Worm (Caenorhabditis elegans) whole organism, L2 larva: ENCODE data around the gene str-40.

ENCODE experiments used
- ceh-16 ChIP-seq: fragments of 150-350 bp; optimal IDR thresholded peaks from 2 replicates; lab custom pipeline; 2014; ENCODE audit warnings: missing biosample characterization, missing genetic modification characterization
- lin-13 ChIP-seq: fragments of 150-350 bp; optimal IDR thresholded peaks from 2 replicates; lab custom pipeline; 2014; ENCODE audit warnings: missing biosample characterization, missing genetic modification reagents, missing genetic modification characterization
- lin-39 ChIP-seq: fragments of 150-350 bp; optimal IDR thresholded peaks from 2 replicates; lab custom pipeline; 2014; ENCODE audit warnings: missing biosample characterization, missing genetic modification reagents, missing genetic modification characterization
- lsy-2 ChIP-seq, 2 experiments: fragments of 150-350 bp in 1 of 2; sonication (generic microtip) in 1 of 2; optimal IDR thresholded peaks; 2 replicates each; lab custom pipeline; 2014 to 2017; ENCODE audit warnings: missing biosample characterization in 2 of 2, missing genetic modification characterization in 2 of 2
- mdl-1 ChIP-seq, 2 experiments: fragments of 150-350 bp in 1 of 2; sonication (generic microtip) in 1 of 2; optimal IDR thresholded peaks; 2 replicates each; lab custom pipeline; 2017; ENCODE audit warnings: missing biosample characterization in 2 of 2, missing genetic modification characterization in 2 of 2
- nhr-11 ChIP-seq: fragments of 150-350 bp; optimal IDR thresholded peaks from 2 replicates; lab custom pipeline; 2014; ENCODE audit warnings: missing biosample characterization, missing genetic modification characterization
- snpc-4 ChIP-seq: fragments of 150-350 bp; optimal IDR thresholded peaks from 2 replicates; lab custom pipeline; 2014; ENCODE audit warnings: missing biosample characterization, missing genetic modification characterization
- unc-39 ChIP-seq: fragments of 150-350 bp; optimal IDR thresholded peaks from 2 replicates; lab custom pipeline; 2014; ENCODE audit warnings: missing biosample characterization, missing genetic modification characterization
- unc-55 ChIP-seq: fragments of 150-350 bp; sonication (generic microtip); optimal IDR thresholded peaks from 3 replicates; lab custom pipeline; 2014; ENCODE audit warnings: missing biosample characterization, missing genetic modification reagents, missing genetic modification characterization
- zag-1 ChIP-seq: fragments of 150-350 bp; optimal IDR thresholded peaks from 2 replicates; lab custom pipeline; 2014; ENCODE audit warnings: missing biosample characterization, missing genetic modification characterization
- ztf-4 ChIP-seq: fragments of 150-350 bp; optimal IDR thresholded peaks from 2 replicates; lab custom pipeline; 2014; ENCODE audit warnings: missing biosample characterization, missing genetic modification characterization

DNA sequence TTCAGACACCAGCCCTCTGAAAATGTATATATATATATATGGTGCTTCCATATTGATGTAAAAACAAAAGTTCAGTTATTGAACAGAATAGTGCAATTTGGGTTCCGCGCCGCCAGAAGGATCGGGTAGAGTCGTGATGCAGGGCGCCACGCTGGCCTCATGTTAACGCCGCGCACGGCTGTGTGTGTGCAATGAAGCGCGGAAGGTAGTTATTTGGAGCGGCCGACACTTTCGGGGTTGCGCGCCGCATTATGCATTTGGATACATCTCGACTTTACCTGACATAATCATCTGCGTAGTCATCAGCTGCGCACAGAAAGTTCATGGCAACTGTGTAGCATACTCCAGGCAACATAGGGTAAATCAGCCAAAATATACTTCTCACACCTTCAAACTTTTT, 37.8 kb upstream of the str-40 start:
- TF ChIP-seq snpc-4 (tag; lab: Kevin White, UChicago) (no peak), nhr-11 (tag; lab: Kevin White, UChicago) (no peak), unc-39 (tag; lab: Kevin White, UChicago) (no peak), unc-55 (GFP tag; lab: Kevin White, UChicago) (no peak), lin-13 (GFP tag; lab: Kevin White, UChicago) (no peak), mdl-1 (tag; optimal IDR thresholded peaks at IDR 0.05; lab: Kevin White, UChicago) (no peak), ceh-16 (tag; lab: Kevin White, UChicago) (no peak), lin-39 (tag; lab: Kevin White, UChicago) (no peak), ztf-4 (tag; lab: Kevin White, UChicago) (no peak), lsy-2 (tag; optimal IDR thresholded peaks at IDR 0.05; lab: Kevin White, UChicago) (no peak), zag-1 (tag; lab: Kevin White, UChicago) (no peak)
